Fruit fly (Drosophila melanogaster): Measurements from ENCODE around the gene dx.

DNA sequence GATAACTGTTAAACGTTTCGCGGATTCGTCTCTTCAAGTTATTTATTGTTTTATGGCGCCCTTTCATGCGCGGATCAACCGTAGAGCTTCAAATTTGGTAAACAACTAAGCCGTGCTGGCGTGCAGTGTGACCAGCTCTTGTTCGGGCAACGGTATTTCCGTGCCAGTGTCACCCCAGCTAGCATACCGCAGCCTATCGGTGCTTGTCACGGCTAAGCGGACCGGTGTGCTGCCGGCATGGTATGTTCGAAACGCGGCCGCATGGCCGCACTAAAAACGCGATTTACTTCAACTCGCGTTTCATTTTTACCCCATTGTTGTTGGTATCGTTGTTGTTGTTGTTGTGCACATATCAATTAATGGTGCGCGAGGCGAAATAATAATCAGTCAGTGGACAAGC lies 9.6 kb upstream of the dx start, which contains the start of the genes CG42340 and CG3918:
- TF ChIP-seq psq (optimal IDR thresholded peaks at IDR 0.05) (no peak), h (optimal IDR thresholded peaks at IDR 0.05) (no peak), insv (optimal IDR thresholded peaks at IDR 0.05) (no peak), Sin3A (optimal IDR thresholded peaks at IDR 0.05) (no peak)

Measured in Kc167 (cell line).